Worm (Caenorhabditis elegans) whole organism, L4 larva: ENCODE measurements around the gene ecps-2.

Source experiments
- R02D3.7 ChIP-seq: fragments of 150-350 bp; sonication (generic microtip); optimal IDR thresholded peaks from 3 replicates; lab custom pipeline; 2014; ENCODE audit warnings: missing biosample characterization, missing genetic modification characterization
- Y48G9A.11 ChIP-seq: fragments of 200-800 bp; sonication (Bioruptor generic); IDR thresholded peaks from 2 replicates; pipeline ENCODE4 v1.3.6; 2022; ENCODE audit warnings: missing genetic modification reagents, missing genetic modification characterization, missing compliant biosample characterization
- Y5F2A.4 ChIP-seq: fragments of 200-800 bp; sonication (Bioruptor generic); optimal IDR thresholded peaks from 2 replicates; lab custom pipeline; 2018; ENCODE audit warnings: mild to moderate bottlenecking, missing genetic modification characterization, missing compliant biosample characterization
- ZK546.5 ChIP-seq, 2 experiments: sonication (generic microtip); optimal IDR thresholded peaks; 2 replicates each; lab custom pipeline; 2017; ENCODE audit warnings: missing biosample characterization in 2 of 2, missing genetic modification characterization in 2 of 2
- aha-1 ChIP-seq: fragments of 150-350 bp; peaks from one replicate; lab custom pipeline; 2014; ENCODE audit warnings: missing biosample characterization, missing genetic modification characterization
- arid-1 ChIP-seq: fragments of 200-800 bp; sonication (Bioruptor generic); conservative IDR thresholded peaks from 2 replicates; pipeline ENCODE4 v1.3.6; 2022; ENCODE audit warnings: missing genetic modification reagents, missing genetic modification characterization, missing compliant biosample characterization
- attf-4 ChIP-seq: sonication (generic microtip); optimal IDR thresholded peaks from 3 replicates; lab custom pipeline; 2017; ENCODE audit warnings: missing biosample characterization, missing genetic modification characterization
- ceh-20 ChIP-seq: fragments of 200-800 bp; sonication (Bioruptor generic); IDR thresholded peaks from 2 replicates; pipeline ENCODE4 v1.3.6; 2022; ENCODE audit warnings: missing genetic modification reagents, missing genetic modification characterization, missing compliant biosample characterization
- ceh-28 ChIP-seq: fragments of 150-350 bp; optimal IDR thresholded peaks from 2 replicates; lab custom pipeline; 2014; ENCODE audit warnings: missing biosample characterization, missing genetic modification reagents, missing genetic modification characterization
- ceh-44 ChIP-seq: fragments of 200-800 bp; sonication (Bioruptor generic); IDR thresholded peaks from 2 replicates; pipeline ENCODE4 v1.3.6; 2022; ENCODE audit warnings: missing genetic modification reagents, missing genetic modification characterization, missing compliant biosample characterization
- ceh-62 ChIP-seq: sonication (generic microtip); optimal IDR thresholded peaks from 2 replicates; lab custom pipeline; 2017; ENCODE audit warnings: missing biosample characterization, missing genetic modification characterization
- ces-1 ChIP-seq: fragments of 150-350 bp; sonication (generic microtip); optimal IDR thresholded peaks from 4 replicates; lab custom pipeline; 2014; ENCODE audit warnings: missing biosample characterization, missing genetic modification reagents, missing genetic modification characterization
- dmd-6 ChIP-seq: fragments of 200-800 bp; sonication (Bioruptor generic); IDR thresholded peaks from 2 replicates; pipeline ENCODE4 v1.3.6; 2022; ENCODE audit warnings: missing genetic modification reagents, missing genetic modification characterization, missing compliant biosample characterization
- dmd-9 ChIP-seq: fragments of 200-800 bp; sonication (Bioruptor generic); IDR thresholded peaks from 2 replicates; pipeline ENCODE4 v1.3.6; 2022; ENCODE audit warnings: missing genetic modification reagents, missing genetic modification characterization, missing compliant biosample characterization
- duxl-1 ChIP-seq: sonication (generic microtip); optimal IDR thresholded peaks from 2 replicates; lab custom pipeline; 2016; ENCODE audit warnings: mild to moderate bottlenecking, missing genetic modification characterization, moderate library complexity, missing compliant biosample characterization; ENCODE audit not compliant: poor library complexity
- egl-43 ChIP-seq: fragments of 200-800 bp; sonication (Bioruptor generic); IDR thresholded peaks from 2 replicates; pipeline ENCODE4 v1.3.6; 2022; ENCODE audit warnings: missing genetic modification reagents, missing genetic modification characterization, missing compliant biosample characterization
- fos-1 ChIP-seq: fragments of 150-350 bp; optimal IDR thresholded peaks from 2 replicates; lab custom pipeline; 2014; ENCODE audit warnings: missing biosample characterization, missing genetic modification characterization
- gei-8 ChIP-seq: fragments of 200-800 bp; sonication (Bioruptor generic); optimal IDR thresholded peaks from 2 replicates; lab custom pipeline; 2018; ENCODE audit warnings: mild to moderate bottlenecking, missing genetic modification characterization, missing compliant biosample characterization
- jun-1 ChIP-seq: fragments of 150-350 bp; optimal IDR thresholded peaks from 2 replicates; lab custom pipeline; 2014; ENCODE audit warnings: missing biosample characterization, missing genetic modification reagents, missing genetic modification characterization
- lin-1 ChIP-seq: fragments of 200-800 bp; sonication (Bioruptor generic); IDR thresholded peaks from 2 replicates; pipeline ENCODE4 v1.3.6; 2022; ENCODE audit warnings: missing genetic modification reagents, missing genetic modification characterization, missing compliant biosample characterization
- lin-13 ChIP-seq: fragments of 150-350 bp; optimal IDR thresholded peaks from 2 replicates; lab custom pipeline; 2014; ENCODE audit warnings: missing biosample characterization, missing genetic modification reagents, missing genetic modification characterization
- lin-29 ChIP-seq: fragments of 200-800 bp; sonication (Bioruptor generic); IDR thresholded peaks from 2 replicates; pipeline ENCODE4 v1.3.6; 2022; ENCODE audit warnings: missing genetic modification reagents, missing genetic modification characterization, missing compliant biosample characterization
- lin-38 ChIP-seq: fragments of 200-800 bp; sonication (Bioruptor generic); IDR thresholded peaks from 2 replicates; pipeline ENCODE4 v1.3.6; 2022; ENCODE audit warnings: missing genetic modification reagents, missing genetic modification characterization, missing compliant biosample characterization
- lin-39 ChIP-seq: fragments of 150-350 bp; optimal IDR thresholded peaks from 2 replicates; lab custom pipeline; 2014; ENCODE audit warnings: missing biosample characterization, missing genetic modification reagents, missing genetic modification characterization
- lsy-2 ChIP-seq, 2 experiments: fragments of 150-350 bp in 1 of 2; sonication (generic microtip) in 1 of 2; optimal IDR thresholded peaks; 2 replicates each; lab custom pipeline; 2014 to 2017; ENCODE audit warnings: missing biosample characterization in 2 of 2, missing genetic modification characterization in 2 of 2
- mdl-1 ChIP-seq, 2 experiments: fragments of 150-350 bp in 1 of 2; sonication (generic microtip) in 1 of 2; optimal IDR thresholded peaks; 2 replicates each; lab custom pipeline; 2014 to 2017; ENCODE audit warnings: missing biosample characterization in 2 of 2, missing genetic modification characterization in 2 of 2
- mes-2 ChIP-seq: sonication (generic microtip); optimal IDR thresholded peaks from 2 replicates; lab custom pipeline; 2016; ENCODE audit warnings: missing genotype, mild to moderate bottlenecking, missing genetic modification characterization, missing compliant biosample characterization; ENCODE audit not compliant: poor library complexity, severe bottlenecking
- mxl-2 ChIP-seq: fragments of 200-800 bp; sonication (Bioruptor generic); conservative IDR thresholded peaks from 2 replicates; pipeline ENCODE4 v1.3.6; 2022; ENCODE audit warnings: missing genetic modification reagents, missing genetic modification characterization, missing compliant biosample characterization
- mxl-3 ChIP-seq: fragments of 200-800 bp; sonication (Bioruptor generic); optimal IDR thresholded peaks from 2 replicates; lab custom pipeline; 2018; ENCODE audit warnings: mild to moderate bottlenecking, missing genetic modification characterization, missing compliant biosample characterization
- nhr-102 ChIP-seq: sonication (generic microtip); optimal IDR thresholded peaks from 2 replicates; lab custom pipeline; 2016; ENCODE audit warnings: mild to moderate bottlenecking, missing genetic modification characterization, moderate library complexity, missing compliant biosample characterization
- nhr-111 ChIP-seq: fragments of 200-800 bp; sonication (Bioruptor generic); optimal IDR thresholded peaks from 2 replicates; lab custom pipeline; 2018; ENCODE audit warnings: mild to moderate bottlenecking, missing genetic modification characterization, missing compliant biosample characterization
- nhr-42 ChIP-seq: fragments of 200-800 bp; sonication (Bioruptor generic); IDR thresholded peaks from 2 replicates; pipeline ENCODE4 v1.3.6; 2022; ENCODE audit warnings: missing genetic modification characterization, missing compliant biosample characterization
- nhr-48 ChIP-seq: sonication (generic microtip); optimal IDR thresholded peaks from 2 replicates; lab custom pipeline; 2016; ENCODE audit warnings: mild to moderate bottlenecking, missing genetic modification characterization, missing compliant biosample characterization
- nhr-77 ChIP-seq: fragments of 150-350 bp; optimal IDR thresholded peaks from 2 replicates; lab custom pipeline; 2014; ENCODE audit warnings: missing biosample characterization, missing genetic modification characterization
- php-3 ChIP-seq: fragments of 200-800 bp; sonication (Bioruptor generic); IDR thresholded peaks from 2 replicates; pipeline ENCODE4 v1.3.6; 2022; ENCODE audit warnings: missing genetic modification reagents, missing genetic modification characterization, missing compliant biosample characterization
- pqm-1 ChIP-seq: sonication (generic microtip); optimal IDR thresholded peaks from 2 replicates; lab custom pipeline; 2017; ENCODE audit warnings: missing biosample characterization, missing genetic modification characterization
- rbr-2 ChIP-seq: sonication (generic microtip); optimal IDR thresholded peaks from 2 replicates; lab custom pipeline; 2016; ENCODE audit warnings: missing genotype, missing genetic modification characterization, missing compliant biosample characterization
- saeg-2 ChIP-seq: fragments of 200-800 bp; sonication (Bioruptor generic); IDR thresholded peaks from 2 replicates; pipeline ENCODE4 v1.3.6; 2022; ENCODE audit warnings: missing genetic modification reagents, missing genetic modification characterization, missing compliant biosample characterization
- snpc-4 ChIP-seq: fragments of 150-350 bp; optimal IDR thresholded peaks from 2 replicates; lab custom pipeline; 2014; ENCODE audit warnings: missing biosample characterization, missing genetic modification characterization
- spr-1 ChIP-seq: sonication (generic microtip); optimal IDR thresholded peaks from 2 replicates; lab custom pipeline; 2016; ENCODE audit warnings: mild to moderate bottlenecking, missing genetic modification characterization, missing compliant biosample characterization
- spr-3 ChIP-seq: fragments of 200-800 bp; sonication (Bioruptor generic); optimal IDR thresholded peaks from 2 replicates; lab custom pipeline; 2018; ENCODE audit warnings: mild to moderate bottlenecking, missing genetic modification characterization, missing compliant biosample characterization
- tra-1 ChIP-seq: fragments of 200-800 bp; sonication (Bioruptor generic); IDR thresholded peaks from 2 replicates; pipeline ENCODE4 v1.3.6; 2022; ENCODE audit warnings: missing genetic modification reagents, missing genetic modification characterization, missing compliant biosample characterization
- unc-130 ChIP-seq: sonication (generic microtip); optimal IDR thresholded peaks from 2 replicates; lab custom pipeline; 2016; ENCODE audit warnings: missing genetic modification reagents, missing genetic modification characterization, missing compliant biosample characterization
- zfp-2 ChIP-seq: sonication (generic microtip); optimal IDR thresholded peaks from 2 replicates; lab custom pipeline; 2016; ENCODE audit warnings: mild to moderate bottlenecking, missing genetic modification characterization, missing compliant biosample characterization
- ztf-11 ChIP-seq: fragments of 150-350 bp; optimal IDR thresholded peaks from 2 replicates; lab custom pipeline; 2014; ENCODE audit warnings: missing biosample characterization, missing genetic modification characterization
- ztf-7 ChIP-seq: fragments of 150-350 bp; optimal IDR thresholded peaks from 2 replicates; lab custom pipeline; 2014; ENCODE audit warnings: missing biosample characterization, missing genetic modification characterization

ecps-2 gene

ce11 chrIII:10407198-10407663 lies 35.7 kb upstream of the ecps-2 start, which contains the start of gene hat-1 (continued):
- TF ChIP-seq Y48G9A.11 (peak; percentile 75), saeg-2 (GFP tag; lab: Robert Waterston, UW) (peak; percentile 93), aha-1 (peak; percentile 99), lin-39 (tag; lab: Kevin White, UChicago) (no peak), pqm-1 (tag; lab: Kevin White, UChicago) (no peak), ZK546.5 (tag; optimal IDR thresholded peaks at IDR 0.05; lab: Kevin White, UChicago) (peak in 1 of 2 experiments; percentile 40), ztf-7 (tag; lab: Kevin White, UChicago) (peak; percentile 66), lin-29 (GFP tag; lab: Robert Waterston, UW) (peak; percentile 88), spr-3 (GFP tag; lab: Kevin White, UChicago) (peak; percentile 84), R02D3.7 (tag; lab: Kevin White, UChicago) (peak; percentile 91), rbr-2 (tag; lab: Kevin White, UChicago) (peak; percentile 96), ces-1 (GFP tag; lab: Kevin White, UChicago) (no peak), arid-1 (GFP tag; lab: Robert Waterston, UW) (peak; percentile 94), ceh-28 (tag; lab: Kevin White, UChicago) (peak; percentile 25), ceh-62 (no peak), nhr-111 (GFP tag; lab: Kevin White, UChicago) (no peak), nhr-48 (tag; lab: Kevin White, UChicago) (peak; percentile 86), dmd-9 (GFP tag; lab: Robert Waterston, UW) (peak; percentile 94), duxl-1 (tag; lab: Kevin White, UChicago) (peak; percentile 89), gei-8 (GFP tag; lab: Kevin White, UChicago) (no peak), mxl-2 (GFP tag; lab: Robert Waterston, UW) (no peak), zfp-2 (peak; percentile 92), php-3 (GFP tag; lab: Robert Waterston, UW) (peak; percentile 64), jun-1 (tag; lab: Kevin White, UChicago) (peak; percentile 57), mxl-3 (peak; percentile 87), mes-2 (tag; lab: Kevin White, UChicago) (peak; percentile 92), ceh-20 (GFP tag; lab: Robert Waterston, UW) (peak; percentile 96), egl-43 (GFP tag; lab: Robert Waterston, UW) (peak; percentile 93), nhr-102 (tag; lab: Kevin White, UChicago) (peak; percentile 94), ceh-44 (GFP tag; lab: Robert Waterston, UW) (peak; percentile 78), lin-13 (GFP tag; lab: Kevin White, UChicago) (peak; percentile 94), attf-4 (tag; lab: Kevin White, UChicago) (no peak), lin-1 (GFP tag; lab: Robert Waterston, UW) (peak; percentile 76; the same call in 1 of the 2 replicates), nhr-42 (GFP tag; lab: Robert Waterston, UW) (peak; percentile 93), ztf-11 (tag; lab: Kevin White, UChicago) (no peak), lsy-2 (tag; optimal IDR thresholded peaks at IDR 0.05; lab: Kevin White, UChicago) (peak; percentile 66 to 95), dmd-6 (GFP tag; lab: Robert Waterston, UW) (peak; percentile 93), Y5F2A.4 (GFP tag; lab: Kevin White, UChicago) (peak; percentile 45), mdl-1 (tag; optimal IDR thresholded peaks at IDR 0.05; lab: Kevin White, UChicago) (peak in 1 of 2 experiments; percentile 83), tra-1 (GFP tag; lab: Robert Waterston, UW) (peak; percentile 88), fos-1 (no peak), unc-130 (peak; percentile 82), snpc-4 (tag; lab: Kevin White, UChicago) (peak; percentile 18), spr-1 (tag; lab: Kevin White, UChicago) (peak; percentile 89), nhr-77 (tag; lab: Kevin White, UChicago) (peak; percentile 85), lin-38 (GFP tag; lab: Robert Waterston, UW) (peak; percentile 94)
